Worm (Caenorhabditis elegans): Measurements from ENCODE around the gene R01H2.1.
A peak's percentile ranks its signal among the peaks of the same experiment; 100 is the strongest.

Gene R01H2.1

ce11 chrIII:7073801-7074386 is 11.2 kb downstream of the R01H2.1 start, which contains the start of gene ZK418.5:
TSS of gene ZK418.5 (minus strand) at chrIII:7073851.
- peak; percentile 60 for TF ChIP-seq F13C5.2 (tag; optimal IDR thresholded peaks at IDR 0.05)
- no peak for TF ChIP-seq hmbx-1 (tag; optimal IDR thresholded peaks at IDR 0.05)

DNA sequence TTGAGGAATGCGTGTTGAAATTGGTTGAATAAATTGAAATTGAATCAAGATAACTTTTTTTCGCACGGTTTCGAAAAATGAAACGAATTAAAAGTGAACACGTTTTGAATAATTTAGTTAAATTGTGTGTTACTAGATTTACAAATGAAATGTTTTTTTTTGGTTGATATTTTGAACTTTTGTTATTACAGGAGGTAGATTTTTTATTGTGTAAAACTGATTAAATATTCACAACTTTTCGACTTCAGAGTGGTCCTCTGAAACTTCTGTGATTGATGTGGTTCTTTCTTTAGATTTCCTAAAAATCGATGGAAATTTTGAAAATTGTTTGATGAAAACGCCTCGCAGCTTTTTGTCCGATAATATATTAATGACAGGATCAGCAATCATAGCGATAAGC is 13.7 kb downstream of the R01H2.1 start, which contains the start of gene ZK418.13:
TSS of gene ZK418.13 (minus strand) at position 101 of the 400 bp plus-strand sequence.
- TF ChIP-seq aly-1 (tag; optimal IDR thresholded peaks at IDR 0.05), result no peak
- no peak for TF ChIP-seq tbx-37 (GFP tag; conservative IDR thresholded peaks at IDR 0.05)
- no peak for TF ChIP-seq hnd-1 (tag; optimal IDR thresholded peaks at IDR 0.05)
- TF ChIP-seq ets-7 (tag; optimal IDR thresholded peaks at IDR 0.05), result no peak
- TF ChIP-seq pes-1 (GFP tag; IDR thresholded peaks at IDR 0.05), result no peak
- no peak for TF ChIP-seq scrt-1 (GFP tag; IDR thresholded peaks at IDR 0.05)
- no peak for TF ChIP-seq ama-1 (optimal IDR thresholded peaks at IDR 0.05)
- TF ChIP-seq tra-4 (tag; optimal IDR thresholded peaks at IDR 0.05), result no peak
- no peak for TF ChIP-seq ceh-36 (tag; optimal IDR thresholded peaks at IDR 0.05)
- TF ChIP-seq tbx-11 (GFP tag; IDR thresholded peaks at IDR 0.05), result no peak
- no peak for TF ChIP-seq sea-1 (GFP tag; conservative IDR thresholded peaks at IDR 0.05)
- TF ChIP-seq ceh-13 (GFP tag; optimal IDR thresholded peaks at IDR 0.05), result no peak
- TF ChIP-seq hmbx-1 (tag; optimal IDR thresholded peaks at IDR 0.05), result no peak

ce11 chrIII:7078737-7079136 is 16.1 kb downstream of the R01H2.1 start, which contains the start of gene ZK418.6:
TSS of gene ZK418.6 (minus strand) at chrIII:7078837.
- TF ChIP-seq aly-1 (tag; optimal IDR thresholded peaks at IDR 0.05) (no peak), ama-1 (optimal IDR thresholded peaks at IDR 0.05) (no peak), flt-1 (GFP tag; IDR thresholded peaks at IDR 0.05) (no peak), F13C5.2 (tag; optimal IDR thresholded peaks at IDR 0.05) (no peak), B0310.2 (tag; optimal IDR thresholded peaks at IDR 0.05) (no peak), sea-1 (GFP tag; conservative IDR thresholded peaks at IDR 0.05) (no peak), ceh-13 (GFP tag; optimal IDR thresholded peaks at IDR 0.05) (no peak), scrt-1 (GFP tag; IDR thresholded peaks at IDR 0.05) (no peak), ets-7 (tag; optimal IDR thresholded peaks at IDR 0.05) (no peak), tra-4 (tag; optimal IDR thresholded peaks at IDR 0.05) (no peak), hnd-1 (tag; optimal IDR thresholded peaks at IDR 0.05) (no peak), hmg-4 (GFP tag; optimal IDR thresholded peaks at IDR 0.05) (no peak), tbx-11 (GFP tag; IDR thresholded peaks at IDR 0.05) (no peak), ceh-36 (tag; optimal IDR thresholded peaks at IDR 0.05) (no peak), pes-1 (GFP tag; IDR thresholded peaks at IDR 0.05) (no peak), hmbx-1 (tag; optimal IDR thresholded peaks at IDR 0.05) (no peak), tbx-37 (GFP tag; conservative IDR thresholded peaks at IDR 0.05) (no peak)

DNA sequence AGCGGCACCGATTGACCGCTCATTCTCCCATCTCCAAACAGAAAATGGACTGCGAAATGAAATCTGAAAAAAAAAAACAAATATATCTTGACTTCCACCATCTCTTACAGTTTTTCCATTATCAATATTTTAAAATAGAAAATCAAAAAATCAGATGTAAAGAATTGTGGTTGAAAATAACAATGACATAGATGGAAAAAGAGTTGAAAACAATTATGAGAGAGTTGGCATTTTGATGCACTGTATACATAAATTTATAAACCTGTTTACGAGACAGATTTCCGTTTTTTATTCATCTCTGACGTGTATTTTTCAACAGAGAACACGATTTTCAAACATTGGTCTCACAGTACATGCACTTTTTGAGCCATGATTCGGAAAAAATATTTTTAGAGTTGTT is 18.0 kb downstream of the R01H2.1 start, which contains the start of gene ZK418.7:
TSS of gene ZK418.7 (minus strand) at position 101 of the 400 bp plus-strand sequence.
- TF ChIP-seq F13C5.2 (tag; optimal IDR thresholded peaks at IDR 0.05), result no peak
- no peak for TF ChIP-seq scrt-1 (GFP tag; IDR thresholded peaks at IDR 0.05)
- no peak for TF ChIP-seq pes-1 (GFP tag; IDR thresholded peaks at IDR 0.05)

- no peak for TF ChIP-seq ceh-36 (tag; optimal IDR thresholded peaks at IDR 0.05)
- no peak for TF ChIP-seq hmg-4 (GFP tag; optimal IDR thresholded peaks at IDR 0.05)
- TF ChIP-seq pes-1 (GFP tag; IDR thresholded peaks at IDR 0.05), result no peak
- TF ChIP-seq hmbx-1 (tag; optimal IDR thresholded peaks at IDR 0.05), result no peak
- TF ChIP-seq flt-1 (GFP tag; IDR thresholded peaks at IDR 0.05), result no peak
- no peak for TF ChIP-seq ets-7 (tag; optimal IDR thresholded peaks at IDR 0.05)
- no peak for TF ChIP-seq ceh-13 (GFP tag; optimal IDR thresholded peaks at IDR 0.05)
- TF ChIP-seq F13C5.2 (tag; optimal IDR thresholded peaks at IDR 0.05), result no peak
- no peak for TF ChIP-seq ama-1 (optimal IDR thresholded peaks at IDR 0.05)
- no peak for TF ChIP-seq tbx-37 (GFP tag; conservative IDR thresholded peaks at IDR 0.05)
- no peak for TF ChIP-seq tra-4 (tag; optimal IDR thresholded peaks at IDR 0.05)
- no peak for TF ChIP-seq tbx-11 (GFP tag; IDR thresholded peaks at IDR 0.05)
- TF ChIP-seq aly-1 (tag; optimal IDR thresholded peaks at IDR 0.05), result no peak
- no peak for TF ChIP-seq hnd-1 (tag; optimal IDR thresholded peaks at IDR 0.05)
- no peak for TF ChIP-seq B0310.2 (tag; optimal IDR thresholded peaks at IDR 0.05)
- no peak for TF ChIP-seq scrt-1 (GFP tag; IDR thresholded peaks at IDR 0.05)
- TF ChIP-seq sea-1 (GFP tag; conservative IDR thresholded peaks at IDR 0.05), result no peak
Measured at ce11 chrIII:7081488-7081887, 18.8 kb downstream of the R01H2.1 start.

DNA sequence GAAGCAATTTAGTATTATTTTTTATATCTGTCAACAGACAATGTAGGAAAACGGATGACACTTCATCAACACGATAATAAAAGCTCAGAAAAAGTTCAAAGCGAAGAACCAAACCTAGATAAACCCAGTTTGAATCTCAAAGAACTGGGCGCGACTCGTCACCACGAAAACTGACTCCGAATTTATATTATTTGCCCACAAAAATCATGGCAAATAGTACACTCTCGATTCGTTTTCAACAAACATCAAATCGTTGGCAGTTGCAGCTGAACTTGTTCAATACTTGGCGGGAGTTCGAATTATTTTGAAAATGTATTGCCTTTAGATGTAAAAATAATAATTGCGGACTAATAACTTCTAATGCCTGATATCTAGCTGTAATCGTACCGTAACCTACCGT is 20.4 kb downstream of the R01H2.1 start:
- TF ChIP-seq flt-1 (GFP tag; IDR thresholded peaks at IDR 0.05), result no peak
- TF ChIP-seq B0310.2 (tag; optimal IDR thresholded peaks at IDR 0.05), result no peak
- TF ChIP-seq ceh-13 (GFP tag; optimal IDR thresholded peaks at IDR 0.05), result no peak
- TF ChIP-seq tbx-11 (GFP tag; IDR thresholded peaks at IDR 0.05), result no peak
- TF ChIP-seq sea-1 (GFP tag; conservative IDR thresholded peaks at IDR 0.05), result no peak
- no peak for TF ChIP-seq pes-1 (GFP tag; IDR thresholded peaks at IDR 0.05)
- TF ChIP-seq hnd-1 (tag; optimal IDR thresholded peaks at IDR 0.05), result no peak
- TF ChIP-seq ceh-36 (tag; optimal IDR thresholded peaks at IDR 0.05), result no peak
- no peak for TF ChIP-seq scrt-1 (GFP tag; IDR thresholded peaks at IDR 0.05)
- TF ChIP-seq ets-7 (tag; optimal IDR thresholded peaks at IDR 0.05), result no peak
- TF ChIP-seq hmbx-1 (tag; optimal IDR thresholded peaks at IDR 0.05), result no peak

ce11 chrIII:7084908-7085307 is 22.2 kb downstream of the R01H2.1 start, which contains the start of gene tofu-7:
TSS of gene tofu-7 (minus strand) at chrIII:7085018.
- no peak for TF ChIP-seq tbx-11 (GFP tag; IDR thresholded peaks at IDR 0.05)
- no peak for TF ChIP-seq ceh-36 (tag; optimal IDR thresholded peaks at IDR 0.05)
- no peak for TF ChIP-seq pes-1 (GFP tag; IDR thresholded peaks at IDR 0.05)
- TF ChIP-seq hmg-4 (GFP tag; optimal IDR thresholded peaks at IDR 0.05), result no peak
- TF ChIP-seq ama-1 (optimal IDR thresholded peaks at IDR 0.05), result no peak
- TF ChIP-seq ceh-13 (GFP tag; optimal IDR thresholded peaks at IDR 0.05), result no peak
- TF ChIP-seq B0310.2 (tag; optimal IDR thresholded peaks at IDR 0.05), result no peak
- TF ChIP-seq scrt-1 (GFP tag; IDR thresholded peaks at IDR 0.05), result no peak
- TF ChIP-seq ets-7 (tag; optimal IDR thresholded peaks at IDR 0.05), result no peak
- no peak for TF ChIP-seq aly-1 (tag; optimal IDR thresholded peaks at IDR 0.05)
- no peak for TF ChIP-seq tra-4 (tag; optimal IDR thresholded peaks at IDR 0.05)
- no peak for TF ChIP-seq sea-1 (GFP tag; conservative IDR thresholded peaks at IDR 0.05)
- TF ChIP-seq hmbx-1 (tag; optimal IDR thresholded peaks at IDR 0.05), result no peak
- no peak for TF ChIP-seq tbx-37 (GFP tag; conservative IDR thresholded peaks at IDR 0.05)
- no peak for TF ChIP-seq F13C5.2 (tag; optimal IDR thresholded peaks at IDR 0.05)
- TF ChIP-seq hnd-1 (tag; optimal IDR thresholded peaks at IDR 0.05), result no peak
- no peak for TF ChIP-seq flt-1 (GFP tag; IDR thresholded peaks at IDR 0.05)
